Fruit fly (Drosophila melanogaster) whole organism, embryonic: Measurements from ENCODE around the gene Nlg4.

Experiments used
- Atf3 ChIP-seq: fragments of 200-800 bp; sonication (Bioruptor generic); optimal IDR thresholded peaks from 3 replicates; lab custom pipeline; 2016; ENCODE audit warnings: missing biosample characterization, missing genetic modification characterization
- Blimp-1 ChIP-seq: fragments of 200-800 bp; sonication (Bioruptor generic); optimal IDR thresholded peaks from 3 replicates; lab custom pipeline; 2018; ENCODE audit warnings: missing biosample characterization, missing genetic modification characterization, mild to moderate bottlenecking, moderate library complexity, missing genetic modification reagents
- CG10147 ChIP-seq: fragments of 200-800 bp; sonication (Bioruptor generic); optimal IDR thresholded peaks from 2 replicates; lab custom pipeline; 2019; ENCODE audit warnings: missing biosample characterization, mild to moderate bottlenecking, missing genetic modification characterization, moderate library complexity
- CG10979 ChIP-seq: fragments of 200-800 bp; sonication (Bioruptor generic); optimal IDR thresholded peaks from 2 replicates; lab custom pipeline; 2018; ENCODE audit warnings: missing biosample characterization, mild to moderate bottlenecking, missing genetic modification characterization, moderate library complexity
- CG11560 ChIP-seq: fragments of 200-800 bp; sonication (Bioruptor generic); IDR thresholded peaks from 3 replicates; pipeline ENCODE4 v1.3.6; 2022; ENCODE audit warnings: missing biosample characterization, missing genetic modification characterization
- CG13287 ChIP-seq: fragments of 200-800 bp; sonication (Bioruptor generic); IDR thresholded peaks from 2 replicates; pipeline ENCODE4 v1.3.6; 2022; ENCODE audit warnings: missing biosample characterization, missing genetic modification characterization; ENCODE audit not compliant: partially characterized antibody
- CG13894 ChIP-seq: fragments of 200-800 bp; sonication (Bioruptor generic); optimal IDR thresholded peaks from 3 replicates; lab custom pipeline; 2018; ENCODE audit warnings: missing biosample characterization, mild to moderate bottlenecking, missing genetic modification characterization, moderate library complexity
- CG1647 ChIP-seq: fragments of 200-800 bp; sonication (Bioruptor generic); optimal IDR thresholded peaks from 3 replicates; lab custom pipeline; 2016; ENCODE audit warnings: missing biosample characterization, missing genetic modification characterization
- CG16815 ChIP-seq: fragments of 200-800 bp; sonication (Bioruptor generic); optimal IDR thresholded peaks from 3 replicates; lab custom pipeline; 2017; ENCODE audit warnings: missing biosample characterization, mild to moderate bottlenecking, missing genetic modification characterization
- CG17829 ChIP-seq: fragments of 200-800 bp; optimal IDR thresholded peaks from 2 replicates; lab custom pipeline; 2019; ENCODE audit warnings: missing biosample characterization, mild to moderate bottlenecking, missing genetic modification characterization, moderate library complexity
- CG18262 ChIP-seq: fragments of 200-800 bp; optimal IDR thresholded peaks from 3 replicates; lab custom pipeline; 2019; ENCODE audit warnings: missing biosample characterization, mild to moderate bottlenecking, missing genetic modification characterization, moderate library complexity
- CG2199 ChIP-seq: fragments of 200-800 bp; sonication (Bioruptor generic); IDR thresholded peaks from 3 replicates; pipeline ENCODE4 v1.3.6; 2022; ENCODE audit warnings: missing biosample characterization, missing genetic modification characterization
- CG2875 ChIP-seq: fragments of 200-800 bp; sonication (Bioruptor generic); optimal IDR thresholded peaks from 2 replicates; lab custom pipeline; 2017; ENCODE audit warnings: missing biosample characterization, mild to moderate bottlenecking, missing genetic modification characterization, missing genetic modification reagents
- CG3065 ChIP-seq: fragments of 200-800 bp; sonication (Bioruptor generic); optimal IDR thresholded peaks from 2 replicates; lab custom pipeline; 2016; ENCODE audit warnings: missing biosample characterization, missing genetic modification characterization
- CG31224 ChIP-seq: fragments of 200-800 bp; sonication (Bioruptor generic); IDR thresholded peaks from 2 replicates; pipeline ENCODE4 v1.3.6; 2022; ENCODE audit warnings: missing biosample characterization, missing genetic modification characterization
- CG32772 ChIP-seq: fragments of 200-800 bp; sonication (Bioruptor generic); IDR thresholded peaks from 2 replicates; pipeline ENCODE4 v1.3.6; 2022; ENCODE audit warnings: missing biosample characterization, missing genetic modification characterization
- CG6765 ChIP-seq: fragments of 200-800 bp; sonication (Bioruptor generic); optimal IDR thresholded peaks from 3 replicates; lab custom pipeline; 2017; ENCODE audit warnings: missing biosample characterization, mild to moderate bottlenecking, missing genetic modification characterization
- CG7987 ChIP-seq: fragments of 200-800 bp; sonication (Bioruptor generic); optimal IDR thresholded peaks from 2 replicates; lab custom pipeline; 2018; ENCODE audit warnings: missing biosample characterization, mild to moderate bottlenecking, missing genetic modification characterization, moderate library complexity
- CG8924 ChIP-seq: fragments of 200-800 bp; optimal IDR thresholded peaks from 3 replicates; lab custom pipeline; 2019; ENCODE audit warnings: missing biosample characterization, mild to moderate bottlenecking, missing genetic modification characterization, moderate library complexity
- Chrac-16 ChIP-seq: fragments of 200-800 bp; sonication (Bioruptor generic); optimal IDR thresholded peaks from 3 replicates; lab custom pipeline; 2016; ENCODE audit warnings: missing biosample characterization, missing genetic modification characterization
- Dll ChIP-seq: fragments of 200-800 bp; sonication (Bioruptor generic); IDR thresholded peaks from 4 replicates; pipeline ENCODE4 v1.3.6; 2022; ENCODE audit warnings: missing biosample characterization, missing genetic modification characterization; ENCODE audit not compliant: partially characterized antibody
- Dp ChIP-seq: fragments of 200-800 bp; sonication (Bioruptor generic); optimal IDR thresholded peaks from 2 replicates; lab custom pipeline; 2018; ENCODE audit warnings: missing biosample characterization, mild to moderate bottlenecking, missing genetic modification characterization, moderate library complexity
- E2f2 ChIP-seq: fragments of 200-800 bp; sonication (Bioruptor generic); IDR thresholded peaks from 2 replicates; pipeline ENCODE4 v1.3.6; 2022; ENCODE audit warnings: missing biosample characterization, missing genetic modification characterization
- Ets97D ChIP-seq: fragments of 200-800 bp; sonication (Bioruptor generic); optimal IDR thresholded peaks from 3 replicates; lab custom pipeline; 2016; ENCODE audit warnings: missing biosample characterization, missing genetic modification characterization
- HmgD ChIP-seq: fragments of 200-800 bp; sonication (Bioruptor generic); optimal IDR thresholded peaks from 3 replicates; lab custom pipeline; 2016; ENCODE audit warnings: missing biosample characterization, missing genetic modification characterization
- Jarid2 ChIP-seq: fragments of 200-800 bp; sonication (Bioruptor generic); optimal IDR thresholded peaks from 3 replicates; lab custom pipeline; 2017; ENCODE audit warnings: mild to moderate bottlenecking, missing biosample characterization, missing genetic modification reagents, missing genetic modification characterization
- NC2β ChIP-seq: fragments of 200-800 bp; sonication (Bioruptor generic); optimal IDR thresholded peaks from 2 replicates; lab custom pipeline; 2016; ENCODE audit warnings: missing biosample characterization, missing genetic modification characterization
- Trl ChIP-seq, 3 experiments: fragments of >200 bp in 2 of 3; fragments of 200-800 bp in 1 of 3; sonication (Bioruptor generic) in 1 of 3; optimal IDR thresholded peaks; 2 replicates in 1 of 3; 3 replicates in 2 of 3; lab custom pipeline; 2016 to 2017; ENCODE audit warnings: missing biosample characterization in 1 of 3, missing genetic modification characterization in 1 of 3
- Xbp1 ChIP-seq: fragments of 200-800 bp; sonication (Bioruptor generic); optimal IDR thresholded peaks from 3 replicates; lab custom pipeline; 2016; ENCODE audit warnings: missing biosample characterization, mild to moderate bottlenecking, missing genetic modification characterization
- abd-A ChIP-seq: fragments of 200-800 bp; sonication (Bioruptor generic); optimal IDR thresholded peaks from 3 replicates; lab custom pipeline; 2019; ENCODE audit warnings: missing biosample characterization, mild to moderate bottlenecking, missing genetic modification characterization, moderate library complexity
- ap ChIP-seq: fragments of 200-800 bp; sonication (Bioruptor generic); IDR thresholded peaks from 2 replicates; pipeline ENCODE4 v1.3.6; 2022; ENCODE audit warnings: missing biosample characterization, missing genetic modification characterization
- bowl ChIP-seq: fragments of 200-800 bp; sonication (Bioruptor generic); IDR thresholded peaks from 2 replicates; pipeline ENCODE4 v1.3.6; 2022; ENCODE audit warnings: missing biosample characterization, missing genetic modification characterization
- br ChIP-seq: fragments of >200 bp; optimal IDR thresholded peaks from 2 replicates; lab custom pipeline; 2017
- chinmo ChIP-seq: fragments of 200-800 bp; sonication (Bioruptor generic); IDR thresholded peaks from 4 replicates; pipeline ENCODE4 v1.3.6; 2022; ENCODE audit warnings: missing biosample characterization, missing genetic modification characterization; ENCODE audit not compliant: partially characterized antibody
- dmrt11E ChIP-seq: fragments of 200-800 bp; sonication (Bioruptor generic); optimal IDR thresholded peaks from 3 replicates; lab custom pipeline; 2018; ENCODE audit warnings: missing biosample characterization, mild to moderate bottlenecking, missing genetic modification characterization, moderate library complexity
- dmrt99B ChIP-seq: fragments of 200-800 bp; sonication (Bioruptor generic); optimal IDR thresholded peaks from 2 replicates; lab custom pipeline; 2018; ENCODE audit warnings: missing biosample characterization, mild to moderate bottlenecking, missing genetic modification characterization, moderate library complexity
- fd96Cb ChIP-seq: fragments of 200-800 bp; sonication (Bioruptor generic); optimal IDR thresholded peaks from 2 replicates; lab custom pipeline; 2018; ENCODE audit warnings: missing biosample characterization, mild to moderate bottlenecking, missing genetic modification characterization, moderate library complexity
- lola ChIP-seq, 3 experiments: fragments of >200 bp in 2 of 3; fragments of 200-800 bp in 1 of 3; sonication (Bioruptor generic) in 1 of 3; optimal IDR thresholded peaks; 2 replicates each; lab custom pipeline; 2017 to 2019; ENCODE audit warnings: missing biosample characterization in 3 of 3, missing genetic modification characterization in 3 of 3, mild to moderate bottlenecking in 1 of 3, moderate library complexity in 1 of 3
- mld ChIP-seq: fragments of 200-800 bp; sonication (Bioruptor generic); IDR thresholded peaks from 3 replicates; pipeline ENCODE4 v1.3.6; 2022; ENCODE audit warnings: missing biosample characterization, missing genetic modification characterization; ENCODE audit not compliant: partially characterized antibody
- oc ChIP-seq: fragments of 200-800 bp; sonication (Bioruptor generic); optimal IDR thresholded peaks from 2 replicates; lab custom pipeline; 2018; ENCODE audit warnings: missing biosample characterization, mild to moderate bottlenecking, missing genetic modification characterization, moderate library complexity
- org-1 ChIP-seq: fragments of 200-800 bp; sonication (Bioruptor generic); optimal IDR thresholded peaks from 2 replicates; lab custom pipeline; 2017; ENCODE audit warnings: missing biosample characterization, missing genetic modification characterization
- p53 ChIP-seq: fragments of 200-800 bp; sonication (Bioruptor generic); optimal IDR thresholded peaks from 2 replicates; lab custom pipeline; 2016; ENCODE audit warnings: missing biosample characterization, missing genetic modification characterization
- phol ChIP-seq: fragments of 200-800 bp; sonication (Bioruptor generic); optimal IDR thresholded peaks from 3 replicates; lab custom pipeline; 2018; ENCODE audit warnings: missing biosample characterization, mild to moderate bottlenecking, missing genetic modification characterization, moderate library complexity
- prd ChIP-seq, 3 experiments: fragments of >200 bp in 2 of 3; fragments of 200-800 bp in 1 of 3; sonication (Bioruptor generic) in 1 of 3; optimal IDR thresholded peaks in 2 of 3; IDR thresholded peaks in 1 of 3; 2 replicates in 2 of 3; 3 replicates in 1 of 3; pipeline versions ENCODE4 v1.3.6 to Lab custom; 2017 to 2022; ENCODE audit warnings: missing biosample characterization in 1 of 3, missing genetic modification characterization in 1 of 3
- sens ChIP-seq: fragments of 200-800 bp; sonication (Bioruptor generic); peaks from one replicate; lab custom pipeline; 2016; ENCODE audit warnings: missing biosample characterization, missing genetic modification characterization
- wdn ChIP-seq: fragments of 200-800 bp; sonication (Bioruptor generic); IDR thresholded peaks from 2 replicates; pipeline ENCODE4 v1.3.6; 2022; ENCODE audit warnings: missing biosample characterization, missing genetic modification characterization
- wor ChIP-seq: fragments of 200-800 bp; sonication (Bioruptor generic); IDR thresholded peaks from 2 replicates; pipeline ENCODE4 v1.3.6; 2022; ENCODE audit warnings: missing biosample characterization, missing genetic modification characterization

Nlg4 gene

dm6 chr3R:20257180-20257936 is 52.7 kb downstream of the Nlg4 start (continued):
- TF ChIP-seq CG13287 (GFP tag; lab: Robert Waterston, UW): peak; percentile 30
- no peak; the same call in 1 of the 2 replicates for TF ChIP-seq E2f2
- TF ChIP-seq CG2199 (GFP tag; lab: Robert Waterston, UW): peak; percentile 81; the same call in 2 of the 3 replicates
- no peak for TF ChIP-seq ap (GFP tag; lab: Robert Waterston, UW)
- TF ChIP-seq wdn: no peak
- TF ChIP-seq CG8924: peak; percentile 16
- no peak for TF ChIP-seq br
- TF ChIP-seq HmgD: no peak
- peak in 1 of 2 experiments; percentile 2 for TF ChIP-seq Trl (optimal IDR thresholded peaks at IDR 0.05; lab: Kevin White, UChicago)
- no peak for TF ChIP-seq Trl (GFP tag; optimal IDR thresholded peaks at IDR 0.05; lab: Kevin White, UChicago)
- no peak for TF ChIP-seq CG11560 (tag; lab: Robert Waterston, UW)
- TF ChIP-seq Jarid2 (GFP tag; lab: Kevin White, UChicago): peak; percentile 19
- TF ChIP-seq CG2875 (GFP tag; lab: Kevin White, UChicago): no peak
- TF ChIP-seq CG1647 (GFP tag; lab: Kevin White, UChicago): no peak
- no peak for TF ChIP-seq CG6765 (GFP tag; lab: Kevin White, UChicago)
- TF ChIP-seq CG17829 (tag; lab: Kevin White, UChicago): no peak
- TF ChIP-seq p53 (GFP tag; lab: Kevin White, UChicago): no peak
- peak; percentile 22 for TF ChIP-seq dmrt99B (tag; lab: Kevin White, UChicago)
- no peak for TF ChIP-seq Dp
- peak; percentile 88 for TF ChIP-seq bowl (GFP tag; lab: Robert Waterston, UW)
- TF ChIP-seq org-1 (GFP tag; lab: Kevin White, UChicago): no peak
- TF ChIP-seq Atf3: no peak
- peak; percentile 30 for TF ChIP-seq Blimp-1
- TF ChIP-seq prd (optimal IDR thresholded peaks at IDR 0.05; lab: Kevin White, UChicago): no peak
- no peak for TF ChIP-seq prd (GFP tag; IDR thresholded peaks at IDR 0.05; lab: Robert Waterston, UW)
- TF ChIP-seq CG7987: no peak
- TF ChIP-seq Chrac-16 (GFP tag; lab: Kevin White, UChicago): no peak
- TF ChIP-seq, all 482 proteins: peak for 82

- peak; percentile 9 for TF ChIP-seq CG18262
- TF ChIP-seq lola (GFP tag; optimal IDR thresholded peaks at IDR 0.05; lab: Kevin White, UChicago): peak in 1 of 3 experiments; percentile 3
- peak; percentile 87 for TF ChIP-seq sens (GFP tag; lab: Kevin White, UChicago)
- peak; percentile 0 for TF ChIP-seq fd96Cb (tag; lab: Kevin White, UChicago)
- no peak for TF ChIP-seq Dll (GFP tag; lab: Robert Waterston, UW)
- no peak for TF ChIP-seq NC2β (GFP tag; lab: Kevin White, UChicago)
- TF ChIP-seq dmrt11E: peak; percentile 15
- peak; percentile 9 for TF ChIP-seq CG10979 (tag; lab: Kevin White, UChicago)
- TF ChIP-seq phol (tag; lab: Kevin White, UChicago): peak; percentile 4
Measured at dm6 chr3R:20257937-20258334, 53.3 kb downstream of the Nlg4 start.

- TF ChIP-seq wor (no peak), CG3065 (no peak), Xbp1 (GFP tag; lab: Kevin White, UChicago) (no peak), oc (tag; lab: Kevin White, UChicago) (peak; percentile 57), abd-A (peak; percentile 71), CG13894 (tag; lab: Kevin White, UChicago) (peak; percentile 65), mld (no peak), chinmo (GFP tag; lab: Robert Waterston, UW) (0 out of 4 replicates have a peak, but pooled peaks have one; percentile 47), CG16815 (GFP tag; lab: Kevin White, UChicago) (no peak), CG10147 (GFP tag; lab: Kevin White, UChicago) (no peak), CG32772 (GFP tag; lab: Robert Waterston, UW) (no peak), Ets97D (GFP tag; lab: Kevin White, UChicago) (no peak), CG31224 (GFP tag; lab: Robert Waterston, UW) (no peak)
Measured at dm6 chr3R:20258799-20259405, 54.3 kb downstream of the Nlg4 start.
